Fruit fly (Drosophila melanogaster) whole organism, embryonic: ENCODE results near the gene Rh3.

ENCODE experiments used
- Abd-B ChIP-seq: fragments of 200-800 bp; sonication (Bioruptor generic); optimal IDR thresholded peaks from 2 replicates; lab custom pipeline; 2018; ENCODE audit warnings: missing biosample characterization, mild to moderate bottlenecking, missing genetic modification characterization, moderate library complexity
- Asciz ChIP-seq: fragments of 200-800 bp; sonication (Bioruptor generic); optimal IDR thresholded peaks from 2 replicates; lab custom pipeline; 2017; ENCODE audit warnings: missing biosample characterization, mild to moderate bottlenecking, missing genetic modification characterization, missing genetic modification reagents
- CG10462 ChIP-seq: fragments of 200-800 bp; sonication (Bioruptor generic); optimal IDR thresholded peaks from 2 replicates; lab custom pipeline; 2016; ENCODE audit warnings: missing biosample characterization, missing genetic modification characterization
- CG11247 ChIP-seq: fragments of 200-800 bp; sonication (Bioruptor generic); IDR thresholded peaks from 2 replicates; pipeline ENCODE4 v1.3.6; 2022; ENCODE audit warnings: missing biosample characterization, missing genetic modification characterization
- CG11560 ChIP-seq: fragments of 200-800 bp; sonication (Bioruptor generic); IDR thresholded peaks from 3 replicates; pipeline ENCODE4 v1.3.6; 2022; ENCODE audit warnings: missing biosample characterization, missing genetic modification characterization
- CG13894 ChIP-seq: fragments of 200-800 bp; sonication (Bioruptor generic); optimal IDR thresholded peaks from 3 replicates; lab custom pipeline; 2018; ENCODE audit warnings: missing biosample characterization, mild to moderate bottlenecking, missing genetic modification characterization, moderate library complexity
- CG14860 ChIP-seq: fragments of 200-800 bp; sonication (Bioruptor generic); IDR thresholded peaks from 3 replicates; pipeline ENCODE4 v1.3.6; 2022; ENCODE audit warnings: missing biosample characterization, missing genetic modification characterization; ENCODE audit not compliant: partially characterized antibody
- CG1529 ChIP-seq: fragments of 200-800 bp; sonication (Bioruptor generic); optimal IDR thresholded peaks from 3 replicates; lab custom pipeline; 2018; ENCODE audit warnings: missing biosample characterization, missing genetic modification characterization
- CG1603 ChIP-seq: fragments of 200-800 bp; sonication (Bioruptor generic); optimal IDR thresholded peaks from 2 replicates; lab custom pipeline; 2019; ENCODE audit warnings: missing biosample characterization, mild to moderate bottlenecking, missing genetic modification characterization, moderate library complexity
- CG1647 ChIP-seq: fragments of 200-800 bp; sonication (Bioruptor generic); optimal IDR thresholded peaks from 3 replicates; lab custom pipeline; 2016; ENCODE audit warnings: missing biosample characterization, missing genetic modification characterization
- CG16813 ChIP-seq: fragments of 200-800 bp; sonication (Bioruptor generic); IDR thresholded peaks from 3 replicates; pipeline ENCODE4 v1.3.6; 2022; ENCODE audit warnings: missing biosample characterization, missing genetic modification characterization; ENCODE audit not compliant: partially characterized antibody
- CG17186 ChIP-seq: fragments of 200-800 bp; sonication (Bioruptor generic); optimal IDR thresholded peaks from 3 replicates; lab custom pipeline; 2017; ENCODE audit warnings: missing biosample characterization, missing genetic modification reagents, missing genetic modification characterization
- CG17361 ChIP-seq: fragments of 200-800 bp; sonication (Bioruptor generic); IDR thresholded peaks from 3 replicates; pipeline ENCODE4 v1.3.6; 2022; ENCODE audit warnings: missing biosample characterization, missing genetic modification characterization
- CG18476 ChIP-seq: fragments of 200-800 bp; sonication (Bioruptor generic); optimal IDR thresholded peaks from 2 replicates; lab custom pipeline; 2016; ENCODE audit warnings: missing biosample characterization, mild to moderate bottlenecking, missing genetic modification characterization
- CG32767 ChIP-seq: fragments of 200-800 bp; sonication (Bioruptor generic); IDR thresholded peaks from 2 replicates; pipeline ENCODE4 v1.3.6; 2022; ENCODE audit warnings: missing biosample characterization, missing genetic modification characterization
- CG34224 ChIP-seq: fragments of 200-800 bp; sonication (Bioruptor generic); IDR thresholded peaks from 3 replicates; pipeline ENCODE4 v1.3.6; 2022; ENCODE audit warnings: missing biosample characterization, missing genetic modification characterization; ENCODE audit not compliant: partially characterized antibody
- CG6791 ChIP-seq: fragments of 200-800 bp; sonication (Bioruptor generic); IDR thresholded peaks from 3 replicates; pipeline ENCODE4 v1.3.6; 2022; ENCODE audit warnings: missing biosample characterization, missing genetic modification characterization; ENCODE audit not compliant: partially characterized antibody
- CG7963 ChIP-seq: fragments of 200-800 bp; sonication (Bioruptor generic); IDR thresholded peaks from 3 replicates; pipeline ENCODE4 v1.3.6; 2022; ENCODE audit warnings: missing biosample characterization, missing genetic modification characterization; ENCODE audit not compliant: partially characterized antibody
- CTCF ChIP-seq: fragments of 200-800 bp; sonication (Bioruptor generic); optimal IDR thresholded peaks from 2 replicates; lab custom pipeline; 2017; ENCODE audit warnings: missing biosample characterization, mild to moderate bottlenecking, missing genetic modification characterization, moderate library complexity
- CrebB ChIP-seq: fragments of 200-800 bp; sonication (Bioruptor generic); optimal IDR thresholded peaks from 3 replicates; lab custom pipeline; 2018; ENCODE audit warnings: missing biosample characterization, mild to moderate bottlenecking, missing genetic modification characterization
- Dip2 ChIP-seq: fragments of 200-800 bp; sonication (Bioruptor generic); IDR thresholded peaks from 2 replicates; pipeline ENCODE4 v1.3.6; 2022; ENCODE audit warnings: missing biosample characterization, missing genetic modification characterization
- Dp ChIP-seq: fragments of 200-800 bp; sonication (Bioruptor generic); optimal IDR thresholded peaks from 2 replicates; lab custom pipeline; 2018; ENCODE audit warnings: missing biosample characterization, mild to moderate bottlenecking, missing genetic modification characterization, moderate library complexity
- Dref ChIP-seq: fragments of 200-800 bp; sonication (Bioruptor generic); IDR thresholded peaks from 2 replicates; pipeline ENCODE4 v1.3.6; 2022; ENCODE audit warnings: missing biosample characterization, missing genetic modification characterization
- H2.0 ChIP-seq: fragments of 200-800 bp; sonication (Bioruptor generic); IDR thresholded peaks from 2 replicates; pipeline ENCODE4 v1.3.6; 2022; ENCODE audit warnings: missing biosample characterization, missing genetic modification characterization
- Lpt ChIP-seq: fragments of >200 bp; optimal IDR thresholded peaks from 2 replicates; lab custom pipeline; 2018; ENCODE audit warnings: missing biosample characterization, missing genetic modification characterization
- Nf-YC ChIP-seq: fragments of 200-800 bp; optimal IDR thresholded peaks from 3 replicates; lab custom pipeline; 2019; ENCODE audit warnings: missing biosample characterization, mild to moderate bottlenecking, missing genetic modification characterization, moderate library complexity
- Poxn ChIP-seq: fragments of 200-800 bp; sonication (Bioruptor generic); IDR thresholded peaks from 2 replicates; pipeline ENCODE4 v1.3.6; 2022; ENCODE audit warnings: missing biosample characterization, missing genetic modification characterization
- Rfx ChIP-seq: fragments of 200-800 bp; sonication (Bioruptor generic); IDR thresholded peaks from 2 replicates; pipeline ENCODE4 v1.3.6; 2022; ENCODE audit warnings: missing biosample characterization, missing genetic modification characterization
- Ssrp ChIP-seq: fragments of 200-800 bp; sonication (Bioruptor generic); optimal IDR thresholded peaks from 2 replicates; lab custom pipeline; 2018; ENCODE audit warnings: missing biosample characterization, mild to moderate bottlenecking, missing genetic modification characterization, moderate library complexity
- ase ChIP-seq: fragments of 200-800 bp; sonication (Bioruptor generic); IDR thresholded peaks from 3 replicates; pipeline ENCODE4 v1.3.6; 2022; ENCODE audit warnings: missing biosample characterization, missing genetic modification characterization
- ato ChIP-seq: fragments of 200-800 bp; sonication (Bioruptor generic); IDR thresholded peaks from 2 replicates; pipeline ENCODE4 v1.3.6; 2022; ENCODE audit warnings: missing biosample characterization, missing genetic modification characterization; ENCODE audit not compliant: partially characterized antibody
- cas ChIP-seq: fragments of 200-800 bp; sonication (Bioruptor generic); IDR thresholded peaks from 2 replicates; pipeline ENCODE4 v1.3.6; 2022; ENCODE audit warnings: missing biosample characterization, missing genetic modification characterization
- crc ChIP-seq: fragments of 200-800 bp; sonication (Bioruptor generic); optimal IDR thresholded peaks from 2 replicates; lab custom pipeline; 2016; ENCODE audit warnings: missing biosample characterization, missing genetic modification characterization
- dan ChIP-seq: fragments of 200-800 bp; sonication (Bioruptor generic); IDR thresholded peaks from 2 replicates; pipeline ENCODE4 v1.3.6; 2022; ENCODE audit warnings: missing biosample characterization, missing genetic modification characterization
- dmrt11E ChIP-seq: fragments of 200-800 bp; sonication (Bioruptor generic); optimal IDR thresholded peaks from 3 replicates; lab custom pipeline; 2018; ENCODE audit warnings: missing biosample characterization, mild to moderate bottlenecking, missing genetic modification characterization, moderate library complexity
- dmrt99B ChIP-seq: fragments of 200-800 bp; sonication (Bioruptor generic); optimal IDR thresholded peaks from 2 replicates; lab custom pipeline; 2018; ENCODE audit warnings: missing biosample characterization, mild to moderate bottlenecking, missing genetic modification characterization, moderate library complexity
- fd3F ChIP-seq: fragments of 200-800 bp; sonication (Bioruptor generic); optimal IDR thresholded peaks from 2 replicates; lab custom pipeline; 2018; ENCODE audit warnings: missing biosample characterization, mild to moderate bottlenecking, missing genetic modification characterization, moderate library complexity
- gcm2 ChIP-seq: fragments of 200-800 bp; sonication (Bioruptor generic); optimal IDR thresholded peaks from 2 replicates; lab custom pipeline; 2016; ENCODE audit warnings: missing biosample characterization, missing genetic modification characterization
- gfzf ChIP-seq: fragments of 200-800 bp; sonication (Bioruptor generic); optimal IDR thresholded peaks from 2 replicates; lab custom pipeline; 2016; ENCODE audit warnings: missing biosample characterization, mild to moderate bottlenecking, missing genetic modification characterization, moderate library complexity
- gro ChIP-seq: fragments of 200-800 bp; sonication (Bioruptor generic); optimal IDR thresholded peaks from 2 replicates; lab custom pipeline; 2016; ENCODE audit warnings: missing biosample characterization, missing genetic modification characterization
- hkb ChIP-seq, 2 experiments: fragments of 200-800 bp in 1 of 2; fragments of >200 bp in 1 of 2; sonication (Bioruptor generic) in 1 of 2; IDR thresholded peaks in 1 of 2; optimal IDR thresholded peaks in 1 of 2; 2 replicates each; pipeline versions ENCODE4 v1.3.6 to Lab custom; 2017 to 2022; ENCODE audit warnings: missing biosample characterization in 1 of 2, missing genetic modification characterization in 1 of 2
- klu ChIP-seq: fragments of 200-800 bp; sonication (Bioruptor generic); IDR thresholded peaks from 2 replicates; pipeline ENCODE4 v1.3.6; 2022; ENCODE audit warnings: missing biosample characterization, missing genetic modification characterization
- mirr ChIP-seq: fragments of 200-800 bp; sonication (Bioruptor generic); optimal IDR thresholded peaks from 3 replicates; lab custom pipeline; 2018; ENCODE audit warnings: missing biosample characterization, mild to moderate bottlenecking, missing genetic modification characterization
- phol ChIP-seq: fragments of 200-800 bp; sonication (Bioruptor generic); optimal IDR thresholded peaks from 3 replicates; lab custom pipeline; 2018; ENCODE audit warnings: missing biosample characterization, mild to moderate bottlenecking, missing genetic modification characterization, moderate library complexity
- sens-2 ChIP-seq: fragments of 200-800 bp; sonication (Bioruptor generic); IDR thresholded peaks from 2 replicates; pipeline ENCODE4 v1.3.6; 2022; ENCODE audit warnings: missing biosample characterization, missing genetic modification characterization
- sisA ChIP-seq: fragments of 200-800 bp; sonication (Bioruptor generic); IDR thresholded peaks from 2 replicates; pipeline ENCODE4 v1.3.6; 2022; ENCODE audit warnings: missing biosample characterization, missing genetic modification characterization
- sug ChIP-seq: fragments of 200-800 bp; optimal IDR thresholded peaks from 2 replicates; lab custom pipeline; 2019; ENCODE audit warnings: missing biosample characterization, mild to moderate bottlenecking, missing genetic modification characterization, moderate library complexity
- wek ChIP-seq: fragments of 200-800 bp; sonication (Bioruptor generic); optimal IDR thresholded peaks from 3 replicates; lab custom pipeline; 2018; ENCODE audit warnings: missing biosample characterization, mild to moderate bottlenecking, missing genetic modification characterization, moderate library complexity

Gene Rh3

DNA sequence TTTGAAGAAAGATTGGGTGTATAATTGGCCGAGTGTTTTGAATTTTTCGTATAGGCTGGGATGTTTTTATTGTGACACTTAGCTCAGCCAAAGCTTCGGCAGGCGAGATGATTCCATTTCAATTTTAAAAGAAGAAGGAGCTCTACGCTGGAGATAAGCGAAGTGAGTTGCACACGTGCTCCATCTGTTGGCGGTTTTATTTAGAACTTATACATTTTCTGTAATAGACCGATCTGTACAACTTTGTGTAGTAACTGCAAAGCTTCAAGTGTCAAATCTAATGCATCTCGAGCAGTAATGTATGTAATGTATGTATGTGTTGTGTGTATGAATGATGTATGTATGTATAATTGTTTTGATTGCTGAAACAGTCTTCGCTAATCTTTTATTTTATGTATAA is 15.8 kb downstream of the Rh3 start:
- TF ChIP-seq ase (GFP tag; lab: Robert Waterston, UW) (no peak), CG1647 (GFP tag; lab: Kevin White, UChicago) (no peak), fd3F (GFP tag; lab: Kevin White, UChicago) (no peak), CG32767 (GFP tag; lab: Robert Waterston, UW) (no peak), CG1603 (tag; lab: Kevin White, UChicago) (no peak), CG11560 (no peak), CG14860 (no peak), CTCF (peak; percentile 76)
- TF ChIP-seq, all 482 proteins: peak for 1

DNA sequence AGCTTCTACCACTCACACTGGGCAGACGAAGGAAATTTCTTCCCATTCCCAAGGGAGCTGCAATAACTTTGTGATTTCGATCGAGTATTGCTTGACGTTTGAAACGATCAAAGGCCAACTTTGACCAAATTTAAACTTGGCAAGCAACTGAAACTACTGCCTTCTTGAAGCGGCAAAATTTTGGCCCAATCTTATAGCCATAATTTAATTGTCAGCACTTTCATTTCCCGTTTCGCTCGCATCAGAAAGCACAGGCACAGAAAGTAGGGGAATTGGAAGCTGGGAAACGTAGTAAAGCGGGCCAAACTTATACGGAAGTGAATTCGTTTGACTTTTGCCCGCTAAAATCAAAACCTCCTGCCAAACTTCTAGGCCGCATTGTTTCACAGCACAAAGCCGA is 22.6 kb downstream of the Rh3 start, which contains the start of gene CG4390:
CG4390 (minus strand) TSS at position 101 of the 400 bp plus-strand sequence.
- TF ChIP-seq klu (GFP tag; lab: Robert Waterston, UW): no peak
- TF ChIP-seq CG1529 (GFP tag; lab: Kevin White, UChicago): no peak
- no peak for TF ChIP-seq dmrt99B
- TF ChIP-seq, all 482 proteins: peak for 0

- no peak for TF ChIP-seq CG17186
- no peak for TF ChIP-seq CrebB (tag; lab: Kevin White, UChicago)
- TF ChIP-seq CG7963 (GFP tag; lab: Robert Waterston, UW): no peak
- TF ChIP-seq cas (GFP tag; lab: Robert Waterston, UW): no peak
- TF ChIP-seq CG6791 (GFP tag; lab: Robert Waterston, UW): peak; percentile 70; the same call in 2 of the 3 replicates
- TF ChIP-seq Dp (GFP tag; lab: Kevin White, UChicago): peak; percentile 6
- no peak for TF ChIP-seq ato
- no peak for TF ChIP-seq CG17361
- peak; percentile 38; the same call in 1 of the 2 replicates for TF ChIP-seq Rfx
- TF ChIP-seq CG13894: no peak
- TF ChIP-seq H2.0 (GFP tag; lab: Robert Waterston, UW): 0 out of 2 replicates have a peak, but pooled peaks have one; percentile 34
- TF ChIP-seq mirr (GFP tag; lab: Kevin White, UChicago): no peak
- TF ChIP-seq crc (GFP tag; lab: Kevin White, UChicago): no peak
- no peak for TF ChIP-seq sisA (GFP tag; lab: Robert Waterston, UW)
- no peak for TF ChIP-seq phol (tag; lab: Kevin White, UChicago)
- TF ChIP-seq Lpt (GFP tag; lab: Kevin White, UChicago): no peak
- TF ChIP-seq hkb (optimal IDR thresholded peaks at IDR 0.05; lab: Kevin White, UChicago): no peak
- TF ChIP-seq hkb (GFP tag; IDR thresholded peaks at IDR 0.05; lab: Robert Waterston, UW): no peak
- TF ChIP-seq dmrt11E (tag; lab: Kevin White, UChicago): no peak
- TF ChIP-seq dan: no peak
- TF ChIP-seq Dref (GFP tag; lab: Robert Waterston, UW): no peak
- TF ChIP-seq gfzf (GFP tag; lab: Kevin White, UChicago): no peak
- peak; percentile 89 for TF ChIP-seq Dip2
- no peak for TF ChIP-seq CG11247 (GFP tag; lab: Robert Waterston, UW)
- no peak for TF ChIP-seq wek (GFP tag; lab: Kevin White, UChicago)
- no peak for TF ChIP-seq sug (tag; lab: Kevin White, UChicago)
- no peak for TF ChIP-seq CG18476 (GFP tag; lab: Kevin White, UChicago)
- no peak for TF ChIP-seq sens-2
- no peak for TF ChIP-seq Nf-YC
- TF ChIP-seq CG10462 (GFP tag; lab: Kevin White, UChicago): no peak
- TF ChIP-seq gcm2: no peak
- TF ChIP-seq Ssrp (tag; lab: Kevin White, UChicago): no peak
- TF ChIP-seq CG16813: peak; percentile 35; the same call in 2 of the 3 replicates
- no peak for TF ChIP-seq CG34224
- no peak for TF ChIP-seq gro (GFP tag; lab: Kevin White, UChicago)
- no peak for TF ChIP-seq Poxn (GFP tag; lab: Robert Waterston, UW)
- no peak for TF ChIP-seq Asciz (GFP tag; lab: Kevin White, UChicago)
- TF ChIP-seq Abd-B: peak; percentile 39
- TF ChIP-seq CTCF: peak; percentile 94
These were observed 23.3 kb downstream of the Rh3 start for dm6 chr3R:20058960-20059359.
